Fruit fly (Drosophila melanogaster) whole organism, embryonic: ENCODE results near the gene Patr-1.

ENCODE experiments used
- CG10147 ChIP-seq: fragments of 200-800 bp; sonication (Bioruptor generic); optimal IDR thresholded peaks from 2 replicates; lab custom pipeline; 2019; ENCODE audit warnings: missing biosample characterization, mild to moderate bottlenecking, missing genetic modification characterization, moderate library complexity
- CG10209 ChIP-seq: fragments of 200-800 bp; sonication (Bioruptor generic); optimal IDR thresholded peaks from 3 replicates; lab custom pipeline; 2017; ENCODE audit warnings: missing biosample characterization, mild to moderate bottlenecking, missing genetic modification characterization, missing genetic modification reagents
- CG10274 ChIP-seq: fragments of 200-800 bp; sonication (Bioruptor generic); optimal IDR thresholded peaks from 3 replicates; lab custom pipeline; 2017; ENCODE audit warnings: missing biosample characterization, mild to moderate bottlenecking, missing genetic modification characterization
- CG10431 ChIP-seq: fragments of 200-800 bp; sonication (Bioruptor generic); optimal IDR thresholded peaks from 3 replicates; lab custom pipeline; 2018; ENCODE audit warnings: missing biosample characterization, mild to moderate bottlenecking, missing genetic modification characterization
- CG10543 ChIP-seq: fragments of 200-800 bp; sonication (Bioruptor generic); optimal IDR thresholded peaks from 3 replicates; lab custom pipeline; 2017; ENCODE audit warnings: missing biosample characterization, mild to moderate bottlenecking, missing genetic modification characterization, moderate library complexity
- CG12236 ChIP-seq: fragments of 200-800 bp; sonication (Bioruptor generic); optimal IDR thresholded peaks from 2 replicates; lab custom pipeline; 2016; ENCODE audit warnings: missing biosample characterization, missing genetic modification characterization
- CG1233 ChIP-seq: fragments of 200-800 bp; sonication (Bioruptor generic); optimal IDR thresholded peaks from 4 replicates; lab custom pipeline; 2018; ENCODE audit warnings: missing biosample characterization, mild to moderate bottlenecking, missing genetic modification characterization
- CG15011 ChIP-seq: fragments of 200-800 bp; sonication (Bioruptor generic); optimal IDR thresholded peaks from 3 replicates; lab custom pipeline; 2018; ENCODE audit warnings: missing biosample characterization, mild to moderate bottlenecking, missing genetic modification characterization
- CG15696 ChIP-seq: fragments of 200-800 bp; sonication (Bioruptor generic); optimal IDR thresholded peaks from 2 replicates; lab custom pipeline; 2019; ENCODE audit warnings: missing biosample characterization, mild to moderate bottlenecking, missing genetic modification characterization, moderate library complexity
- CG1603 ChIP-seq: fragments of 200-800 bp; sonication (Bioruptor generic); optimal IDR thresholded peaks from 2 replicates; lab custom pipeline; 2019; ENCODE audit warnings: missing biosample characterization, mild to moderate bottlenecking, missing genetic modification characterization, moderate library complexity
- CG17802 ChIP-seq: fragments of 200-800 bp; sonication (Bioruptor generic); optimal IDR thresholded peaks from 2 replicates; lab custom pipeline; 2018; ENCODE audit warnings: missing biosample characterization, mild to moderate bottlenecking, missing genetic modification characterization, moderate library complexity
- CG18764 ChIP-seq: fragments of 200-800 bp; sonication (Bioruptor generic); optimal IDR thresholded peaks from 3 replicates; lab custom pipeline; 2016; ENCODE audit warnings: missing biosample characterization, missing genetic modification characterization
- CG30020 ChIP-seq: fragments of 200-800 bp; optimal IDR thresholded peaks from 2 replicates; lab custom pipeline; 2019; ENCODE audit warnings: missing biosample characterization, mild to moderate bottlenecking, missing genetic modification characterization, moderate library complexity
- CG42726 ChIP-seq: fragments of 200-800 bp; sonication (Bioruptor generic); IDR thresholded peaks from 2 replicates; pipeline ENCODE4 v1.3.6; 2022; ENCODE audit warnings: missing biosample characterization, missing genetic modification characterization; ENCODE audit not compliant: partially characterized antibody
- CG6654 ChIP-seq: fragments of 200-800 bp; sonication (Bioruptor generic); optimal IDR thresholded peaks from 2 replicates; lab custom pipeline; 2017; ENCODE audit warnings: missing biosample characterization, mild to moderate bottlenecking, missing genetic modification characterization
- CG6765 ChIP-seq: fragments of 200-800 bp; sonication (Bioruptor generic); optimal IDR thresholded peaks from 3 replicates; lab custom pipeline; 2017; ENCODE audit warnings: missing biosample characterization, mild to moderate bottlenecking, missing genetic modification characterization
- CG8478 ChIP-seq: fragments of >200 bp; optimal IDR thresholded peaks from 2 replicates; lab custom pipeline; 2018
- CG9437 ChIP-seq: fragments of 200-800 bp; sonication (Bioruptor generic); optimal IDR thresholded peaks from 2 replicates; lab custom pipeline; 2018; ENCODE audit warnings: missing biosample characterization, mild to moderate bottlenecking, missing genetic modification characterization
- CG9609 ChIP-seq: fragments of 200-800 bp; sonication (Bioruptor generic); optimal IDR thresholded peaks from 3 replicates; lab custom pipeline; 2016; ENCODE audit warnings: missing biosample characterization, missing genetic modification characterization
- CG9727 ChIP-seq: fragments of 200-800 bp; sonication (Bioruptor generic); optimal IDR thresholded peaks from 3 replicates; lab custom pipeline; 2017; ENCODE audit warnings: missing biosample characterization, mild to moderate bottlenecking, missing genetic modification characterization
- CTCF ChIP-seq: fragments of 200-800 bp; sonication (Bioruptor generic); optimal IDR thresholded peaks from 2 replicates; lab custom pipeline; 2017; ENCODE audit warnings: missing biosample characterization, mild to moderate bottlenecking, missing genetic modification characterization, moderate library complexity
- Chrac-16 ChIP-seq: fragments of 200-800 bp; sonication (Bioruptor generic); optimal IDR thresholded peaks from 3 replicates; lab custom pipeline; 2016; ENCODE audit warnings: missing biosample characterization, missing genetic modification characterization
- CkIIα-i1 ChIP-seq: fragments of 200-800 bp; sonication (Bioruptor generic); IDR thresholded peaks from 2 replicates; pipeline ENCODE4 v1.3.6; 2022; ENCODE audit warnings: missing biosample characterization, missing genetic modification characterization
- Dek ChIP-seq: fragments of 200-800 bp; sonication (Bioruptor generic); optimal IDR thresholded peaks from 3 replicates; lab custom pipeline; 2019; ENCODE audit warnings: missing biosample characterization, mild to moderate bottlenecking, missing genetic modification characterization, moderate library complexity
- Dfd ChIP-seq, 2 experiments: fragments of >200 bp; optimal IDR thresholded peaks; 2 replicates each; lab custom pipeline; 2017; ENCODE audit warnings: missing biosample characterization in 2 of 2, missing genetic modification characterization in 2 of 2
- Drgx ChIP-seq: fragments of 200-800 bp; sonication (Bioruptor generic); IDR thresholded peaks from 2 replicates; pipeline ENCODE4 v1.3.6; 2022; ENCODE audit warnings: missing biosample characterization, missing genetic modification characterization
- Gsc ChIP-seq: fragments of 200-800 bp; sonication (Bioruptor generic); IDR thresholded peaks from 2 replicates; pipeline ENCODE4 v1.3.6; 2022; ENCODE audit warnings: missing biosample characterization, missing genetic modification characterization
- HLHmδ ChIP-seq: fragments of 200-800 bp; sonication (Bioruptor generic); optimal IDR thresholded peaks from 2 replicates; lab custom pipeline; 2018; ENCODE audit warnings: missing biosample characterization, mild to moderate bottlenecking, missing genetic modification characterization, moderate library complexity
- Hey ChIP-seq: fragments of 200-800 bp; sonication (Bioruptor generic); optimal IDR thresholded peaks from 3 replicates; lab custom pipeline; 2018; ENCODE audit warnings: missing biosample characterization, mild to moderate bottlenecking, missing genetic modification characterization
- HmgZ ChIP-seq: fragments of 200-800 bp; sonication (Bioruptor generic); optimal IDR thresholded peaks from 2 replicates; lab custom pipeline; 2018; ENCODE audit warnings: missing biosample characterization, mild to moderate bottlenecking, missing genetic modification characterization
- Mrtf ChIP-seq: fragments of 200-800 bp; sonication (Bioruptor generic); IDR thresholded peaks from 3 replicates; pipeline ENCODE4 v1.3.6; 2022; ENCODE audit warnings: missing biosample characterization, missing genetic modification characterization
- Optix ChIP-seq: fragments of 200-800 bp; sonication (Bioruptor generic); IDR thresholded peaks from 3 replicates; pipeline ENCODE4 v1.3.6; 2022; ENCODE audit warnings: missing biosample characterization, missing genetic modification characterization
- Sry-β ChIP-seq: fragments of 200-800 bp; sonication (Bioruptor generic); optimal IDR thresholded peaks from 2 replicates; lab custom pipeline; 2018; ENCODE audit warnings: missing biosample characterization, mild to moderate bottlenecking, missing genetic modification characterization, moderate library complexity
- Stat92E ChIP-seq, 3 experiments: fragments of >200 bp in 2 of 3; fragments of 200-800 bp in 1 of 3; sonication (Bioruptor generic) in 1 of 3; optimal IDR thresholded peaks; 2 replicates each; lab custom pipeline; 2017 to 2019; ENCODE audit warnings: missing biosample characterization in 3 of 3, missing genetic modification characterization in 3 of 3, mild to moderate bottlenecking in 1 of 3, moderate library complexity in 1 of 3
- ash1 ChIP-seq: fragments of 200-800 bp; sonication (Bioruptor generic); optimal IDR thresholded peaks from 2 replicates; lab custom pipeline; 2018; ENCODE audit warnings: missing biosample characterization, mild to moderate bottlenecking, missing genetic modification characterization
- bbx ChIP-seq: fragments of 200-800 bp; sonication (Bioruptor generic); IDR thresholded peaks from 2 replicates; pipeline ENCODE4 v1.3.6; 2022; ENCODE audit warnings: missing biosample characterization, missing genetic modification characterization; ENCODE audit not compliant: partially characterized antibody
- dmrt11E ChIP-seq: fragments of 200-800 bp; sonication (Bioruptor generic); optimal IDR thresholded peaks from 3 replicates; lab custom pipeline; 2018; ENCODE audit warnings: missing biosample characterization, mild to moderate bottlenecking, missing genetic modification characterization, moderate library complexity
- dpn ChIP-seq, 2 experiments: fragments of 200-800 bp; sonication (Bioruptor generic); optimal IDR thresholded peaks; 3 replicates each; lab custom pipeline; 2016; ENCODE audit warnings: missing biosample characterization in 2 of 2, missing genetic modification characterization in 2 of 2
- gem ChIP-seq: fragments of 200-800 bp; sonication (Bioruptor generic); optimal IDR thresholded peaks from 2 replicates; lab custom pipeline; 2019; ENCODE audit warnings: missing biosample characterization, mild to moderate bottlenecking, missing genetic modification characterization, moderate library complexity
- grn ChIP-seq: fragments of 200-800 bp; sonication (Bioruptor generic); optimal IDR thresholded peaks from 3 replicates; lab custom pipeline; 2017; ENCODE audit warnings: missing biosample characterization, missing genetic modification characterization
- hb ChIP-seq: fragments of 200-800 bp; sonication (Bioruptor generic); IDR thresholded peaks from 3 replicates; pipeline ENCODE4 v1.3.6; 2022; ENCODE audit warnings: missing biosample characterization, missing genetic modification characterization; ENCODE audit not compliant: partially characterized antibody
- hbn ChIP-seq: fragments of 200-800 bp; sonication (Bioruptor generic); IDR thresholded peaks from 2 replicates; pipeline ENCODE4 v1.3.6; 2022; ENCODE audit warnings: missing biosample characterization, missing genetic modification characterization; ENCODE audit not compliant: partially characterized antibody
- insv ChIP-seq, 2 experiments: fragments of 200-800 bp; sonication (Bioruptor generic); optimal IDR thresholded peaks; 3 replicates each; lab custom pipeline; 2016 to 2018; ENCODE audit warnings: missing biosample characterization in 2 of 2, missing genetic modification characterization in 2 of 2
- inv ChIP-seq: fragments of 200-800 bp; sonication (Bioruptor generic); IDR thresholded peaks from 2 replicates; pipeline ENCODE4 v1.3.6; 2022; ENCODE audit warnings: missing biosample characterization, missing genetic modification characterization; ENCODE audit not compliant: partially characterized antibody
- jumu ChIP-seq: fragments of 200-800 bp; sonication (Bioruptor generic); optimal IDR thresholded peaks from 3 replicates; lab custom pipeline; 2016; ENCODE audit warnings: missing biosample characterization, missing genetic modification characterization
- pros ChIP-seq: fragments of 200-800 bp; sonication (Bioruptor generic); optimal IDR thresholded peaks from 3 replicates; lab custom pipeline; 2019; ENCODE audit warnings: missing biosample characterization, mild to moderate bottlenecking, missing genetic modification characterization, moderate library complexity
- psq ChIP-seq: fragments of 200-800 bp; sonication (Bioruptor generic); optimal IDR thresholded peaks from 2 replicates; lab custom pipeline; 2017; ENCODE audit warnings: missing biosample characterization, missing genetic modification characterization
- twi ChIP-seq: fragments of 200-800 bp; optimal IDR thresholded peaks from 2 replicates; lab custom pipeline; 2019; ENCODE audit warnings: missing biosample characterization, mild to moderate bottlenecking, missing genetic modification characterization, moderate library complexity
- zen2 ChIP-seq: fragments of 200-800 bp; sonication (Bioruptor generic); IDR thresholded peaks from 3 replicates; pipeline ENCODE4 v1.3.6; 2022; ENCODE audit warnings: missing biosample characterization, missing genetic modification characterization; ENCODE audit not compliant: partially characterized antibody

Gene Patr-1

DNA sequence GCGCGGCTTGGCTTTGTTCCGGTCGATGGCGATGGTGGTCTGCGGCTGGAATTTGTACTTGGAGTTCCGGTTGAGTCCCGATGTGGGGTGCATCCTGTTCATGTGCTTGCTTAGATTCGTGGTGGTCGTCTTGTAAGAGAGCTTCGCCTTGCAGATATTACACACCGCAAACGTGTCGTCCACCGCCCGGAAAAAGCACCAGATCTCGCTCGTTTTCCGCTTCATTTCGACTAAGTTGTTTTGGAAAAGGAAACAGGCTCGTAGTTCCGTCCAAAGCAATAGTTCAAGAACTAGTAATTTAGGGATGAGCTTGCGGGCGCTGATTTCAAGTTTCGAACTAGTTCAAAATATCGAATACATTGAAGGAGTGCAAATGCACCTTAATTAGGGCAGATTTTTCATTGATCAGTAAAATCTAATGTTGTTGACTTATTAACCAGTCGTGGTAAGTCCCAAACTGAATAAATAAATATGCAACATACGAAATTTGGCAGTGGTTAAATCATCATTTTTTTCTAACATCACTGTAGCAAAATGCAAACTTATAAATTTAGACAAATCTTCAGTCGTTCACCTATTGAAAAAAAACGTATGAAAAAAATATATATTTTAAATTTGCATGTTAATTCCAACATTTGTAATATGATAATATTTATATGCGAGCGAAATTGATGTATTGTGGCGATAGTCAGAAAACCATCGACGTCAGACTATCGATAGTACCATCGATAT, at the start of gene Patr-1, which contains the start of gene bdwf (continued):
- TF ChIP-seq Gsc (GFP tag; lab: Robert Waterston, UW) (no peak), psq (no peak), Mrtf (GFP tag; lab: Robert Waterston, UW) (no peak), Dfd (GFP tag; optimal IDR thresholded peaks at IDR 0.05; lab: Kevin White, UChicago) (no peak), inv (GFP tag; lab: Robert Waterston, UW) (peak; percentile 92), dpn (GFP tag; optimal IDR thresholded peaks at IDR 0.05; lab: Kevin White, UChicago) (peak; percentile 3 to 7), hb (GFP tag; lab: Robert Waterston, UW) (peak; percentile 94), twi (tag; lab: Kevin White, UChicago) (no peak), CG10274 (GFP tag; lab: Kevin White, UChicago) (no peak), CTCF (GFP tag; lab: Kevin White, UChicago) (peak; percentile 24), CG10431 (GFP tag; lab: Kevin White, UChicago) (no peak), grn (GFP tag; lab: Kevin White, UChicago) (no peak), CG9609 (GFP tag; lab: Kevin White, UChicago) (no peak), CG9727 (GFP tag; lab: Kevin White, UChicago) (peak; percentile 53), CG18764 (peak; percentile 30), CG10209 (GFP tag; lab: Kevin White, UChicago) (no peak), pros (GFP tag; lab: Kevin White, UChicago) (no peak), dmrt11E (no peak), insv (GFP tag; optimal IDR thresholded peaks at IDR 0.05; lab: Kevin White, UChicago) (no peak), HLHmδ (GFP tag; lab: Kevin White, UChicago) (no peak), HmgZ (tag; lab: Kevin White, UChicago) (no peak), CG15696 (tag; lab: Kevin White, UChicago) (no peak), CG1603 (peak; percentile 3), CG10147 (GFP tag; lab: Kevin White, UChicago) (no peak), CG6654 (GFP tag; lab: Kevin White, UChicago) (no peak), CG15011 (GFP tag; lab: Kevin White, UChicago) (no peak), zen2 (GFP tag; lab: Robert Waterston, UW) (peak; percentile 81; the same call in 2 of the 3 replicates), bbx (GFP tag; lab: Robert Waterston, UW) (peak; percentile 89), Dek (tag; lab: Kevin White, UChicago) (peak; percentile 36), Sry-β (GFP tag; lab: Kevin White, UChicago) (peak; percentile 33), CG1233 (GFP tag; lab: Kevin White, UChicago) (peak; percentile 33), CkIIα-i1 (GFP tag; lab: Robert Waterston, UW) (no peak), jumu (GFP tag; lab: Kevin White, UChicago) (no peak), CG42726 (peak; percentile 93), CG9437 (GFP tag; lab: Kevin White, UChicago) (peak; percentile 47), Hey (tag; lab: Kevin White, UChicago) (no peak), CG17802 (tag; lab: Kevin White, UChicago) (no peak), CG6765 (GFP tag; lab: Kevin White, UChicago) (no peak), CG10543 (GFP tag; lab: Kevin White, UChicago) (peak; percentile 10), Chrac-16 (no peak), Drgx (GFP tag; lab: Robert Waterston, UW) (no peak), CG12236 (GFP tag; lab: Kevin White, UChicago) (no peak), Stat92E (GFP tag; optimal IDR thresholded peaks at IDR 0.05; lab: Kevin White, UChicago) (no peak), CG30020 (tag; lab: Kevin White, UChicago) (peak; percentile 44), hbn (GFP tag; lab: Robert Waterston, UW) (peak; percentile 84), Optix (GFP tag; lab: Robert Waterston, UW) (no peak), gem (tag; lab: Kevin White, UChicago) (no peak), CG8478 (lab: Kevin White, UChicago) (no peak), ash1 (no peak)
